Worm (Caenorhabditis elegans) whole organism, dauer: Measurements from ENCODE around the gene F55G7.4.
"Not testable (repeated sequence)": the region's sequence is repeated elsewhere in the genome, so short reads cannot be mapped to it uniquely, and the experiment has no call there.

ENCODE experiments used
- unc-62 ChIP-seq: sonication (generic microtip); optimal IDR thresholded peaks from 2 replicates; lab custom pipeline; 2017; ENCODE audit warnings: missing biosample characterization, missing genetic modification reagents, missing genetic modification characterization

Gene F55G7.4

DNA sequence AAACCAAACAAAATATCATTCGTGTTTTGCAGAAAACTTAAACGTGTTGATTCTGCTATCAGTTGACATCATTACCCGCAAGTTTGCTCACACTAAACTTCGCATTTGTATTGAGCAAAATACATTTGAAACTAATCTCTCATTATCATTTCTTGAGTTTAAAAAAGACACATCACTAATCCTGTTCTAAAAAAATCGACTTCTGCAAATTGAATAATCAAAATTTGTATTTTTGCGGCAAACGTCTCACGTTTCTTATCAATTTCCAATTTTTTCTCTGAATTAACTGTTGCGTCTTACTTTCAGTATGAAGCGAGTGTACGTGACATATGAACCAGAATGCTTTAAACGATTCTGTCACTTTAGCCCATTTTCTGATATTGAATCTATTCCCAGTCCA, 32.2 kb downstream of the F55G7.4 start, which contains the start of gene C49F5.8:
Gene C49F5.8 (plus strand): TSS at position 301 of the 400 bp plus-strand sequence.
- TF ChIP-seq unc-62 (GFP tag; lab: Kevin White, UChicago): no peak

- not testable (repeated sequence) for TF ChIP-seq unc-62 (GFP tag; lab: Kevin White, UChicago)
Measured at ce11 chrX:11961103-11961502, 33.4 kb downstream of the F55G7.4 start, which contains the start of gene C49F5.13. C49F5.13 (plus strand) TSS chrX:11961403.

ce11 chrX:11962050-11962788, 34.5 kb downstream of the F55G7.4 start:
- no peak for TF ChIP-seq unc-62 (GFP tag; lab: Kevin White, UChicago)

DNA sequence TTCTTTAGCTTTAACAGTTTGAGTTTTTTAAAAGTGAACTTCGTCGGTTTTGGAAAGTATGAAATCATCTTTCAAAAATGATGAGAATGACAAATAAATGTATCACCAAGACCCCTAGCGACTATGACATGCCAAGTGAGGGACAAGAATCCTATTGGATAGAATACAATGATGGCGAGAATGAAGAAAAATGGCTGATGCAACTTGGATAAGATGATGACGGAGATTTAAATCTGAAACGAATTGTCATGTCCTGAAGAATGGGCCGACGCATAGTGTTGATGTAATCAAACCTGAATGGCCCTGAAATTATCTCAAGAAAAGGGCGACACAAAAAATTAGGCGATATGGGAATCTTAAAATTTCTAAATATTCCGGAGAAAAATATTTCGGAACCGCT, 36.0 kb downstream of the F55G7.4 start:
- no peak for TF ChIP-seq unc-62 (GFP tag; lab: Kevin White, UChicago)

- TF ChIP-seq unc-62 (GFP tag; lab: Kevin White, UChicago): no peak
Measured at ce11 chrX:11964555-11964954, 36.9 kb downstream of the F55G7.4 start.

ce11 chrX:11965163-11965562, 37.5 kb downstream of the F55G7.4 start:
- TF ChIP-seq unc-62 (GFP tag; lab: Kevin White, UChicago): no peak

- no peak for TF ChIP-seq unc-62 (GFP tag; lab: Kevin White, UChicago)
Measured at ce11 chrX:11965663-11966304, 38.1 kb downstream of the F55G7.4 start, which contains the start of gene sams-1. sams-1 (plus strand) TSS chrX:11965962.

DNA sequence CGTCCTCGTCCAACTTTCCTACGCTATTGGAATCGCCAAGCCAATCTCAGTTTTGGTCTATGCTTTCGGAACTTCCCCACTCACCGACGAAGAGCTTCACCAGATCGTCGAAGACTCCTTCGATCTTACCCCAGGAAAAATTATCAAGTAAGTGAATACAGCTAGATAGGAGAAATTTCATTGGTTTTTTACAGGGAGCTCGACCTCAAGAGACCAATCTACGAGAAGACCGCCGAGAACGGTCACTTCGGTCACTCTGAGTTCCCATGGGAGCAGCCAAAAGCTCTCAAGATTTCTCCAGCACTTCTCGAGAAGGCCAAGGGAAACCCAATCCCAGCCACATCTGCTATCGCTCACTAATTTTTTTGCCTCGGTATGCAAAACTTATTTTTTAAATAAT, 39.3 kb downstream of the F55G7.4 start:
- no peak for TF ChIP-seq unc-62 (GFP tag; lab: Kevin White, UChicago)

DNA sequence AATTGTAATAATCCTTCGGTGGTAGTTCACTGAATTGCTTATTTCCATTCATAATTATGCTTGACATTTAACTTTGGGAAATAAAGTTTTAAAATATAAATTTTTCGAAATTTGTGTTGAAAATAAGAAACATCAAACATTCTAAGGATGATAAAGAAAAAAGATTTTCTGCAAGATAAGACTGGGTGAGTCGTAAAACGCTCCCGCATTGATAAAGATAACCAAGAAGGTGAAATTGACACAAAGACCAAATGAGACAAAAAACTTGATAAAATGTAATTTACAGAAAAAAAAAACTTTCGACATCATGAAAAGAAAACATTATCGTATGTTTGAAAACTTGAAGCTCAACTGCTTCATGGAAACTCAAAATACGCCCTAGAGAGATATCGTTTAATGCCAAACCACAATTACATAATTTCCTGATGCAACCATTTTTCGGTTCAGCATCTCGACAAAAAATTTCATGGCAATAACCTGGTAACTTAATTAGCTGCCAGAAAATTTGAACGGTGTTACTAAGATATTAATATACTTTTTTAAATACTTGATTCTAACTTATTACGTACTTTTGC, 40.4 kb downstream of the F55G7.4 start:
- TF ChIP-seq unc-62 (GFP tag; lab: Kevin White, UChicago): no peak

DNA sequence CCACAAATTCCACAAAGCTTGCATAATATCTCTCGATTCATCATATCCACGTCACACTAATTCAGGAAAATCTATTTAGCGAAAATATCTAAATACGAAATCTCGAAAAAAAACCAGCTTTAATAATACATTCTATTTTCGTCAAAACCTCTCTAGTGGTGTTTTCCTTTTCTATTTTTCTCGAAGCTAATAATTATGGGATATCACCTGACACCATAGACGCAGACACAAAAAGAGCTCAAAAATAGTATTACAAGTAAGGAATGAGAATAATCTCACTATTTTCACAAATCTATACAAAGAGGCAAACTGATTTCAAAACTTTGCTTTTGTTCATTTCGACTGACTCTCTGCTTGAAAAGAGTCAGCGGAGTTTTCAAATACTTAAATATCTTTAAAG, 41.4 kb downstream of the F55G7.4 start:
- no peak for TF ChIP-seq unc-62 (GFP tag; lab: Kevin White, UChicago)

DNA sequence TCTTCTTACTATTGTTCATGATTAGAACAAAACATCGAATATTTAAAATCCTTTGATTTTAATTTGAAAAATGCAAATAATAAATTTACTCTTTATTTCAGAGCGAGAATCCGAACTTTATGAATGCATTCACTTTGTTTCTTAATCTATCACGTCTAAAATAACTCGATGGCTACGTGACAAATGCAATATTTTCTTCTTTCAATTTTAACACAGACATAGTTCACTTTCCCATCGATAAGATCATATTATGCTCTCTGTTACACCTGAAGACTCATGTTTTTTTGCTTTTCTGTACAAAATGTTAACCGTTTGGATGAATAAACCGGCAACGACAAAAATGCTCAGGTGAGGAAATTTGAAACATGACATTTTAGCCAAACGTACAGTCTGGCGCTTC, 41.9 kb downstream of the F55G7.4 start:
- no peak for TF ChIP-seq unc-62 (GFP tag; lab: Kevin White, UChicago)

DNA sequence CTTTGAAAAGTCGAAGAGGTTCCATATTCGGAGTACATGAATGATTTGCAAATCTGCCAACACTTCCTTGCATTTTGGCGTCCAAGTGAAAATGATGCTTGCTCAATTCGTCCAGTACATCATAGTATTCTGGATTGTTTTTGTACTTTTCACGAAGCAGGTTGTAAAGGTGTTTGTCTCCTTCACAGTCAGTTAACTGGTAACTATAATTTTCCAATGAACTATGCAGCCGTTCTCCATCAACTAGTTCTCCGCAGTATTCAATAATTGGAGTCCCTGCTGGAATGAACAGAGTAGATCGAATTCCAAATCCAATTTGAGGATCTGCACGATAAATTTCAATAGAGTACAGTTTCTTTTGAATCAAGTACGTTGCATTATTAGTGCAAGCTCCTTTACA, 43.6 kb downstream of the F55G7.4 start:
- no peak for TF ChIP-seq unc-62 (GFP tag; lab: Kevin White, UChicago)

- TF ChIP-seq unc-62 (GFP tag; lab: Kevin White, UChicago): no peak
Measured at ce11 chrX:11974629-11975085, 47.0 kb downstream of the F55G7.4 start, which contains the start of gene set-6. set-6 (minus strand) TSS chrX:11974679.
